Worm (Caenorhabditis elegans): ENCODE measurements around the gene F16G10.10.

F16G10.10 gene

DNA sequence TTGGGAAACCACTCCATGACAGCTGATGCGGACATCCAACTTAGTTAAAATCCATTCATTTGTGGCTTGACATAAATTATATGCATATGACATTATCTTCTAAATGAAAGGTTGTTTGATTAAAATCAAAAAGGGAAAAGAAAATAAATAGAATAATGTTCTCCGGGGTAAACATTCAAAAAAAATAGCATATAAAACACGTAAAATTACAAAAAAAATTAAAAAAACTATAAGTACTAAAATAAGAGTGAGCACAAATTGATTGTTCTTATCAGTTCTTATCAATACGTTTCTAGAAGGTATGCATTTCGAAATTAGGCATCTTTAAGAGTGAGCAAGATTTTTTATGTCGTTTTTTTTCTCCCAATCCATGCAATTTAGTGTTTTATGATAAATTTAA is 21.9 kb upstream of the F16G10.10 start, which contains the start of gene fbxa-182:
Gene fbxa-182, minus strand, starts transcription at position 101 of the 400 bp plus-strand sequence.
- no peak for TF ChIP-seq hlh-11 (tag; optimal IDR thresholded peaks at IDR 0.05)
- TF ChIP-seq dve-1 (tag; optimal IDR thresholded peaks at IDR 0.05; ENCODE audit: insufficient read depth): peak; percentile 14
- TF ChIP-seq Y48G9A.11 (GFP tag; IDR thresholded peaks at IDR 0.05): no peak
- no peak for TF ChIP-seq lin-1 (GFP tag; IDR thresholded peaks at IDR 0.05)
- peak in 1 of 2 experiments; percentile 9 for TF ChIP-seq unc-62 (GFP tag; optimal IDR thresholded peaks at IDR 0.05 in 1 of 2)
- TF ChIP-seq unc-62 (tag; optimal IDR thresholded peaks at IDR 0.05): no peak
- TF ChIP-seq nhr-48 (tag; optimal IDR thresholded peaks at IDR 0.05): no peak
- no peak for TF ChIP-seq Y5F2A.4 (GFP tag; optimal IDR thresholded peaks at IDR 0.05)
- no peak for TF ChIP-seq ztf-7 (tag; optimal IDR thresholded peaks at IDR 0.05)
- no peak for TF ChIP-seq ceh-82 (tag; optimal IDR thresholded peaks at IDR 0.05)
- TF ChIP-seq set-16 (GFP tag; IDR thresholded peaks at IDR 0.05): no peak
- TF ChIP-seq pqm-1 (tag; optimal IDR thresholded peaks at IDR 0.05): peak; percentile 17
- TF ChIP-seq nhr-25 (tag; optimal IDR thresholded peaks at IDR 0.05; ENCODE audit: borderline replicate concordance, insufficient read depth): no peak
- TF ChIP-seq php-3 (GFP tag; IDR thresholded peaks at IDR 0.05): 0 out of 2 replicates have a peak, but pooled peaks have one; percentile 23
- no peak for TF ChIP-seq mxl-2 (GFP tag; conservative IDR thresholded peaks at IDR 0.05)
- no peak for TF ChIP-seq nhr-6 (tag; optimal IDR thresholded peaks at IDR 0.05)
- TF ChIP-seq daf-12 (tag; optimal IDR thresholded peaks at IDR 0.05): no peak
- TF ChIP-seq ces-1 (GFP tag; optimal IDR thresholded peaks at IDR 0.05): no peak
- no peak for TF ChIP-seq unc-130 (GFP tag; optimal IDR thresholded peaks at IDR 0.05)
- no peak for TF ChIP-seq fkh-10 (GFP tag; optimal IDR thresholded peaks at IDR 0.05)
- TF ChIP-seq daf-8 (GFP tag; IDR thresholded peaks at IDR 0.05): no peak
- TF ChIP-seq lin-29 (GFP tag; IDR thresholded peaks at IDR 0.05): no peak
- no peak for TF ChIP-seq lin-38 (GFP tag; IDR thresholded peaks at IDR 0.05)
- no peak for TF ChIP-seq lsy-2 (tag; optimal IDR thresholded peaks at IDR 0.05)
- no peak for TF ChIP-seq nhr-42 (GFP tag; IDR thresholded peaks at IDR 0.05)
- TF ChIP-seq Y105C5A.15 (GFP tag; IDR thresholded peaks at IDR 0.05): no peak
- no peak for TF ChIP-seq F26F4.8 (GFP tag; conservative IDR thresholded peaks at IDR 0.05)
- no peak for TF ChIP-seq duxl-1 (tag; optimal IDR thresholded peaks at IDR 0.05; ENCODE audit: poor library complexity)
- TF ChIP-seq daf-16 (GFP tag; optimal IDR thresholded peaks at IDR 0.05): no peak
- peak; percentile 37 for TF ChIP-seq daf-16 (tag; optimal IDR thresholded peaks at IDR 0.05)
- TF ChIP-seq nhr-102 (tag; optimal IDR thresholded peaks at IDR 0.05): no peak
- TF ChIP-seq ceh-44 (GFP tag; IDR thresholded peaks at IDR 0.05): no peak
- TF ChIP-seq nhr-237 (tag; optimal IDR thresholded peaks at IDR 0.05): no peak
- no peak for TF ChIP-seq spr-1 (tag; optimal IDR thresholded peaks at IDR 0.05)
- TF ChIP-seq lim-7 (GFP tag; IDR thresholded peaks at IDR 0.05): no peak
- no peak for TF ChIP-seq mdt-29 (GFP tag; IDR thresholded peaks at IDR 0.05)
- no peak for TF ChIP-seq rbr-2 (tag; optimal IDR thresholded peaks at IDR 0.05)
- TF ChIP-seq nhr-11 (tag; optimal IDR thresholded peaks at IDR 0.05): no peak
- no peak for TF ChIP-seq unc-39 (tag; optimal IDR thresholded peaks at IDR 0.05)
- no peak for TF ChIP-seq sdz-12 (GFP tag; optimal IDR thresholded peaks at IDR 0.05)
- TF ChIP-seq R02D3.7 (tag; optimal IDR thresholded peaks at IDR 0.05): no peak
- TF ChIP-seq hlh-30 (tag; optimal IDR thresholded peaks at IDR 0.05; ENCODE audit: insufficient read depth): no peak
- TF ChIP-seq ztf-11 (tag; optimal IDR thresholded peaks at IDR 0.05): no peak
- peak; percentile 19 for TF ChIP-seq nhr-28 (tag; optimal IDR thresholded peaks at IDR 0.05)
- no peak for TF ChIP-seq daf-19 (GFP tag; conservative IDR thresholded peaks at IDR 0.05)
- TF ChIP-seq mes-2 (tag; optimal IDR thresholded peaks at IDR 0.05; ENCODE audit: poor library complexity, severe bottlenecking): no peak
- TF ChIP-seq mxl-3 (GFP tag; optimal IDR thresholded peaks at IDR 0.05): no peak
